Fruit fly (Drosophila melanogaster) whole organism, pupa: Measurements from ENCODE around the gene CG6770.

Experiments used
- CG10348 ChIP-seq: fragments of 200-800 bp; sonication (Bioruptor generic); IDR thresholded peaks from 2 replicates; pipeline ENCODE4 v1.3.6; 2022; ENCODE audit warnings: missing biosample characterization, missing genetic modification characterization
- CG12605 ChIP-seq: fragments of 200-800 bp; sonication (Bioruptor generic); IDR thresholded peaks from 2 replicates; pipeline ENCODE4 v1.3.6; 2022; ENCODE audit warnings: missing biosample characterization, missing genetic modification characterization
- CG13204 ChIP-seq: fragments of 200-800 bp; sonication (Bioruptor generic); optimal IDR thresholded peaks from 2 replicates; lab custom pipeline; 2018; ENCODE audit warnings: missing biosample characterization, mild to moderate bottlenecking, missing genetic modification characterization, moderate library complexity
- CG14655 ChIP-seq: fragments of 200-800 bp; sonication (Bioruptor generic); optimal IDR thresholded peaks from 3 replicates; lab custom pipeline; 2017; ENCODE audit warnings: mild to moderate bottlenecking, missing biosample characterization, missing genetic modification reagents, missing genetic modification characterization
- CG15710 ChIP-seq: fragments of 200-800 bp; sonication (Bioruptor generic); optimal IDR thresholded peaks from 2 replicates; lab custom pipeline; 2018; ENCODE audit warnings: missing biosample characterization, mild to moderate bottlenecking, missing genetic modification characterization, moderate library complexity
- CG17806 ChIP-seq: fragments of 200-800 bp; sonication (Bioruptor generic); optimal IDR thresholded peaks from 2 replicates; lab custom pipeline; 2018; ENCODE audit warnings: missing biosample characterization, mild to moderate bottlenecking, missing genetic modification characterization, moderate library complexity
- CG32121 ChIP-seq: fragments of 200-800 bp; sonication (Bioruptor generic); IDR thresholded peaks from 2 replicates; pipeline ENCODE4 v1.3.6; 2022; ENCODE audit warnings: missing biosample characterization, missing genetic modification characterization
- CG34367 ChIP-seq: fragments of 200-800 bp; sonication (Bioruptor generic); optimal IDR thresholded peaks from 2 replicates; lab custom pipeline; 2018; ENCODE audit warnings: missing biosample characterization, mild to moderate bottlenecking, missing genetic modification characterization
- CG4496 ChIP-seq: fragments of 200-800 bp; sonication (Bioruptor generic); IDR thresholded peaks from 3 replicates; pipeline ENCODE4 v1.3.6; 2022; ENCODE audit warnings: missing biosample characterization, missing genetic modification characterization
- CG8159 ChIP-seq: fragments of 200-800 bp; sonication (Bioruptor generic); optimal IDR thresholded peaks from 3 replicates; lab custom pipeline; 2018; ENCODE audit warnings: missing biosample characterization, mild to moderate bottlenecking, missing genetic modification characterization, moderate library complexity
- CG8301 ChIP-seq: fragments of 200-800 bp; sonication (Bioruptor generic); optimal IDR thresholded peaks from 2 replicates; lab custom pipeline; 2018; ENCODE audit warnings: missing biosample characterization, mild to moderate bottlenecking, missing genetic modification characterization
- CG9948 ChIP-seq: fragments of 200-800 bp; sonication (Bioruptor generic); optimal IDR thresholded peaks from 2 replicates; lab custom pipeline; 2018; ENCODE audit warnings: missing biosample characterization, mild to moderate bottlenecking, missing genetic modification characterization, moderate library complexity
- D1 ChIP-seq: fragments of 200-800 bp; sonication (Bioruptor generic); optimal IDR thresholded peaks from 2 replicates; lab custom pipeline; 2018; ENCODE audit warnings: missing biosample characterization, mild to moderate bottlenecking, missing genetic modification characterization, moderate library complexity
- EcR ChIP-seq: fragments of 200-800 bp; sonication (Bioruptor generic); optimal IDR thresholded peaks from 3 replicates; lab custom pipeline; 2019; ENCODE audit warnings: missing biosample characterization, missing genetic modification characterization, mild to moderate bottlenecking, moderate library complexity, missing genetic modification reagents
- Ets98B ChIP-seq: fragments of 200-800 bp; sonication (Bioruptor generic); IDR thresholded peaks from 2 replicates; pipeline ENCODE4 v1.3.6; 2022; ENCODE audit warnings: missing biosample characterization, missing genetic modification characterization
- Pif1A ChIP-seq: fragments of 200-800 bp; sonication (Bioruptor generic); optimal IDR thresholded peaks from 3 replicates; lab custom pipeline; 2016; ENCODE audit warnings: missing biosample characterization, missing genetic modification characterization
- Pif1B ChIP-seq: fragments of 200-800 bp; sonication (Bioruptor generic); optimal IDR thresholded peaks from 3 replicates; lab custom pipeline; 2016; ENCODE audit warnings: missing biosample characterization, missing genetic modification characterization
- Snoo ChIP-seq: fragments of 200-800 bp; sonication (Bioruptor generic); optimal IDR thresholded peaks from 3 replicates; lab custom pipeline; 2017; ENCODE audit warnings: missing biosample characterization, mild to moderate bottlenecking, missing genetic modification characterization, inconsistent platforms
- fd96Ca ChIP-seq: fragments of 200-800 bp; sonication (Bioruptor generic); IDR thresholded peaks from 3 replicates; pipeline ENCODE4 v1.3.6; 2022; ENCODE audit warnings: missing biosample characterization, missing genetic modification characterization
- gl ChIP-seq: fragments of 200-800 bp; sonication (Bioruptor generic); optimal IDR thresholded peaks from 2 replicates; lab custom pipeline; 2018; ENCODE audit warnings: missing biosample characterization, mild to moderate bottlenecking, missing genetic modification characterization
- rn ChIP-seq: fragments of 200-800 bp; sonication (Bioruptor generic); IDR thresholded peaks from 2 replicates; pipeline ENCODE4 v1.3.6; 2022; ENCODE audit warnings: missing biosample characterization, missing genetic modification characterization

CG6770 gene

DNA sequence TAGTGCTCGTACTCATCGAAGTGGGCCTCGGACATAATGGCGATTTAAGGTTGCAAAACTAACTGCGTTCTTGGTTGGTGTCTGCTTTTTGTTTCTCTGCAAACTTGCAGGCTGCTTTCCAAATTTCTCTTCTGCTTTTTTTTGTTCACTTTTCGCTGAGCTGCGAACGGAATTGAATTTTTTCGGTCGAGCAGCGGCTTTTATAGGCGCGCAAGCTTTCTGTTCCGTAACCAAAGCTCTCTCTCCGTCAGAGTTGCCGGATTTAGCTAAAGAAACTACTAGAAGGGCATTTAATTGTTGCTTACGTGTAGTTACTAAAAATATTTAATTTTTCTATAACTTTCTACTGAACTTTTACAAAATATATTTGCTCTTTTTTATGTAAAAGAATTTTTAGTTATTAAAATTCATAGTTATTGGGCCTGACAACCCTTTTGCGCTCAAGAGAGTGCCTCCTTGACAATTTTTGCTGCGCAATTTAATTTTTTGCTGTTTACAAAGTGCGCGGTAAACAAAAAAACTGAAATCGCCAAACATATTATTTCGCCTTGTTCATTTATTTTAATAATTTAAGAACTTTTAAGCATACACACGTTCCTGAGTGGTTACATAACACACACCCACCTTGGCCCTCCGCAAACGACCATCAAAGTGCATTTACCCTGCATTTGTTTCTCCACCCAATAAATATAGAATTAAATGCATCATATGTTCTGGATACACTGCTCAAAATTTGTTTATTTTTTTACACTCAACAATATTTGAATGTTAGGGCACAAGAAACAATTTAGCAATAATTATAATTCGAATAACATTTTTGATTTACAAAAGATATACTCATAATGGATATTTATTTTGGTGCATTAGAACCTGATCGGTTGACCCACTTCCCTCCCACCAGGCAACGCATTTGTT lies at the start of gene CG6770:
CG6770 (minus strand) TSS at position 178 of the 915 bp plus-strand sequence.
- TF ChIP-seq CG14655 (GFP tag; lab: Kevin White, UChicago) (peak; percentile 80), CG8159 (tag; lab: Kevin White, UChicago) (peak; percentile 88), CG12605 (GFP tag; lab: Robert Waterston, UW) (peak; percentile 90), Ets98B (peak; percentile 89), CG13204 (GFP tag; lab: Kevin White, UChicago) (peak; percentile 39), CG9948 (tag; lab: Kevin White, UChicago) (peak; percentile 72), CG17806 (tag; lab: Kevin White, UChicago) (peak; percentile 80), CG10348 (GFP tag; lab: Robert Waterston, UW) (no peak), rn (GFP tag; lab: Robert Waterston, UW) (peak; percentile 74), D1 (peak; percentile 53), fd96Ca (GFP tag; lab: Robert Waterston, UW) (peak; percentile 86), CG4496 (GFP tag; lab: Robert Waterston, UW) (peak; percentile 92), Pif1A (peak; percentile 86), CG15710 (tag; lab: Kevin White, UChicago) (peak; percentile 86), CG34367 (tag; lab: Kevin White, UChicago) (peak; percentile 73), Pif1B (GFP tag; lab: Kevin White, UChicago) (peak; percentile 84), Snoo (tag; lab: Kevin White, UChicago) (peak; percentile 92), CG8301 (peak; percentile 72), gl (tag; lab: Kevin White, UChicago) (peak; percentile 20), EcR (GFP tag; lab: Kevin White, UChicago) (peak; percentile 72), CG32121 (GFP tag; lab: Robert Waterston, UW) (peak; percentile 86)

DNA sequence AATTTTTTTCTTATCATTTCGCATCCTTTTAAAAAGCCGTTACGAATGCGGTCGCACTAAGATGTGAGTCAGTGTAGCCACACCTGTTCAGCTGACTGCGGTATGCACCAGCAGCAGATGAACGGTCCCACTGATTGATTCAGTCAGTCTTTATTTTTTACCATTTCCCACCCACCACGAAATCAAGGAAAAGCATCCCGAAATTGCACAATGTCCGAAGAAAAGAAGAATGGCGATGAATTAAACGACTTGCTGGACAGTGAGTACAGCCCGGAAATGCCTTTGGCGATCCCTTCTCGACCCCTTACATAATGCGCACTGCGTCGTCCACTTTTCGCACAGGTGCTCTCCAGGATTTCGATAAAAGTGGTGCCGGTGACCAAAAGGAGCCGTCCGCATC lies 47.7 kb upstream of the CG6770 start:
- TF ChIP-seq CG13204 (GFP tag; lab: Kevin White, UChicago) (no peak), Ets98B (no peak), CG17806 (tag; lab: Kevin White, UChicago) (no peak), fd96Ca (GFP tag; lab: Robert Waterston, UW) (no peak), CG9948 (tag; lab: Kevin White, UChicago) (no peak), rn (GFP tag; lab: Robert Waterston, UW) (no peak), CG8159 (tag; lab: Kevin White, UChicago) (no peak), CG14655 (GFP tag; lab: Kevin White, UChicago) (no peak), CG8301 (no peak), CG10348 (GFP tag; lab: Robert Waterston, UW) (no peak), D1 (no peak), Snoo (tag; lab: Kevin White, UChicago) (no peak), EcR (GFP tag; lab: Kevin White, UChicago) (no peak), gl (tag; lab: Kevin White, UChicago) (no peak)

DNA sequence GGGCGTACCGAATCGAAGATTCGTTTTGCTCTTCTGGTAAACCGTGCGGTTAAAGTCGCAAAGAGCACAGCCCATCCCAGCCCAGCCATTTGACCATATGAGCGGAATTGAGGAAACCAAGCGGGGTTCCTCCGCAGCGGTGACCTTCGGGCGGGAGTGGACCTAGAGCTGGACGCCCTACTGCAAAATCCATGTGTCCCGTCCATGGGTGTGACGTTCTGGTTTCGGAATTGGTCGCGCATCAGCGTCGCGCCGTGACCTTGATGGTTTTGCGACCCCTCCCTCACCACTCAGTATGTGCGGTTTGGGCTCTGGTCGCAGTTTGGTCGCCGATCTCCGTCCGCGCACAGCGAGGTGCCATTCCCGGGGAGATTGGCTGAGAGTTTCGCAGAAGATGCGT lies 46.8 kb upstream of the CG6770 start:
- TF ChIP-seq rn (GFP tag; lab: Robert Waterston, UW), result no peak
- TF ChIP-seq Pif1B (GFP tag; lab: Kevin White, UChicago), result no peak

DNA sequence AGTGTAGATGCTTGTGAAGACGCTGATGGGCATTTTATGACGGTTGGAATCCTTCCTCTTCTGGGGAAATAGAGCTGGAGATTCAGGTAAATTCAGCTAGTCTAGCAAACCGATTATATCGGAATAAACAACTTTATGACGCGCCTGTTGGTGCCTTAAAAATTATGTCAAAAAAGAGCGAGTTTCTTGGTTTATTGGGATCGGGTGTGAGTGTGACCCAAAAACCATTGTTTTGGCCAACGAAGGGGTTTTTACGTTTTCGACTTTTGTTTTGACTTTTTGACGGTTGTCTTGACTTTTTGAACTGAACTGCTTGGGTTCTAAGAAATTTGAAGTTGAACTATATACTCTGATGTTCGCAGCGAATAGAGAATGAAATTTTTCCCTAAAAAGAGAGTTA lies 46.1 kb upstream of the CG6770 start:
- TF ChIP-seq CG8159 (tag; lab: Kevin White, UChicago) (no peak), CG13204 (GFP tag; lab: Kevin White, UChicago) (no peak), CG9948 (tag; lab: Kevin White, UChicago) (no peak), fd96Ca (GFP tag; lab: Robert Waterston, UW) (no peak), CG34367 (tag; lab: Kevin White, UChicago) (no peak), rn (GFP tag; lab: Robert Waterston, UW) (no peak)

DNA sequence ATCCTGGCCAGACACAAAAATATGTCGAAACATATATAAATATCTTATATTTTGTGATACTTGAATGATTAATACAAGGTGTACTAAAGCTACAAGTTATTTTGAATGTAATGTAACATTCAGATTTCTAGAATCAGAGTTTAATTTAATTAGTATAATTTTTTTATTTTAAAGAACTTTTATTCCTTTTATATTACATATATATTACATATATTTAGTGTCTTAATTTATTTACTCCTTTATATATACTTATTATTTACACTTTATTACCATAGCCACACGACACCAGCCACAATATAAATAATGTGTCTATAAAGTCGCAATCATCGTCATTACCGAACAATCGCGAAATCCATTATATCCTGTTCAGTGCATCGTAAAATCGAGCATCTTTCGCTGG lies 45.6 kb upstream of the CG6770 start, which contains the start of gene Pex19:
Pex19 (plus strand) TSS at position 301 of the 400 bp plus-strand sequence.
- TF ChIP-seq CG9948 (tag; lab: Kevin White, UChicago) (no peak), CG17806 (tag; lab: Kevin White, UChicago) (no peak), CG34367 (tag; lab: Kevin White, UChicago) (no peak), fd96Ca (GFP tag; lab: Robert Waterston, UW) (no peak), CG13204 (GFP tag; lab: Kevin White, UChicago) (no peak), CG15710 (tag; lab: Kevin White, UChicago) (no peak), Ets98B (no peak), gl (tag; lab: Kevin White, UChicago) (no peak), CG8301 (no peak), CG32121 (GFP tag; lab: Robert Waterston, UW) (no peak), CG12605 (GFP tag; lab: Robert Waterston, UW) (no peak), EcR (GFP tag; lab: Kevin White, UChicago) (no peak), CG4496 (GFP tag; lab: Robert Waterston, UW) (no peak)

DNA sequence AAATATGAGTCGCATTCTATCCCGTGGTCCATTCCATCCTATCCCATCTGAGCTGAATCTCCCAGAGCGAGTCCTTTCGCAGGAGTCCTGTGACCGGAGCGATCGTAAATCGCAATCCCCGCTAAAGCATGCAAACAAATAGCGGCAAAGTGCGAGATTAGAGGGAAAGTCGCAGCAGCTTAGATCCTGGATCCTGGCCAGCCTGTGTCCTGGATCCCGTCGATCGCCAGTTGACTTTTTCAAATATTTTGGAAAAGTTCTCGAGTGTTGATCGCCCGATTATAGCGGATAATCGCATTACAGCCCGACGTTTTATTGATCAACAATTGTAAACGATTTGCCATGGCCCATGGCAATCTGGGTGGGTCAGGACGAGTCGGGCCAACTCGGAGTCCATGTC lies 43.2 kb upstream of the CG6770 start:
- no peak for TF ChIP-seq CG9948 (tag; lab: Kevin White, UChicago)
- TF ChIP-seq CG14655 (GFP tag; lab: Kevin White, UChicago), result no peak
- no peak for TF ChIP-seq CG10348 (GFP tag; lab: Robert Waterston, UW)
- TF ChIP-seq Ets98B, result no peak
- no peak for TF ChIP-seq CG13204 (GFP tag; lab: Kevin White, UChicago)
